Worm (Caenorhabditis elegans) whole organism, L2 larva: ENCODE data around the gene Y43F8C.17.

Experiments
- blmp-1 ChIP-seq: sonication (generic microtip); optimal IDR thresholded peaks from 2 replicates; lab custom pipeline; 2017; ENCODE audit warnings: missing genetic modification characterization, mild to moderate bottlenecking, missing compliant biosample characterization, antibody characterized with exemption, moderate library complexity; ENCODE audit not compliant: insufficient read depth
- dmd-4 ChIP-seq: sonication (generic microtip); optimal IDR thresholded peaks from 2 replicates; lab custom pipeline; 2017; ENCODE audit warnings: missing biosample characterization, missing genetic modification characterization
- egl-27 ChIP-seq: sonication (generic microtip); optimal IDR thresholded peaks from 3 replicates; lab custom pipeline; 2017; ENCODE audit warnings: missing biosample characterization, missing genetic modification reagents, missing genetic modification characterization
- elt-1 ChIP-seq: fragments of 150-350 bp; optimal IDR thresholded peaks from 2 replicates; lab custom pipeline; 2014; ENCODE audit warnings: missing biosample characterization, missing genetic modification characterization
- elt-3 ChIP-seq: sonication (generic microtip); optimal IDR thresholded peaks from 2 replicates; lab custom pipeline; 2017; ENCODE audit warnings: missing biosample characterization, missing genetic modification characterization
- fos-1 ChIP-seq: fragments of 150-350 bp; optimal IDR thresholded peaks from 2 replicates; lab custom pipeline; 2014; ENCODE audit warnings: missing biosample characterization, missing genetic modification characterization
- lin-13 ChIP-seq: fragments of 150-350 bp; optimal IDR thresholded peaks from 2 replicates; lab custom pipeline; 2014; ENCODE audit warnings: missing biosample characterization, missing genetic modification reagents, missing genetic modification characterization
- lin-39 ChIP-seq: fragments of 150-350 bp; optimal IDR thresholded peaks from 2 replicates; lab custom pipeline; 2014; ENCODE audit warnings: missing biosample characterization, missing genetic modification reagents, missing genetic modification characterization
- nhr-11 ChIP-seq: fragments of 150-350 bp; optimal IDR thresholded peaks from 2 replicates; lab custom pipeline; 2014; ENCODE audit warnings: missing biosample characterization, missing genetic modification characterization
- snpc-4 ChIP-seq: fragments of 150-350 bp; optimal IDR thresholded peaks from 2 replicates; lab custom pipeline; 2014; ENCODE audit warnings: missing biosample characterization, missing genetic modification characterization
- unc-62 ChIP-seq: fragments of 150-350 bp; optimal IDR thresholded peaks from 2 replicates; lab custom pipeline; 2014; ENCODE audit warnings: missing biosample characterization, missing genetic modification reagents, missing genetic modification characterization
- zag-1 ChIP-seq: fragments of 150-350 bp; optimal IDR thresholded peaks from 2 replicates; lab custom pipeline; 2014; ENCODE audit warnings: missing biosample characterization, missing genetic modification characterization

DNA sequence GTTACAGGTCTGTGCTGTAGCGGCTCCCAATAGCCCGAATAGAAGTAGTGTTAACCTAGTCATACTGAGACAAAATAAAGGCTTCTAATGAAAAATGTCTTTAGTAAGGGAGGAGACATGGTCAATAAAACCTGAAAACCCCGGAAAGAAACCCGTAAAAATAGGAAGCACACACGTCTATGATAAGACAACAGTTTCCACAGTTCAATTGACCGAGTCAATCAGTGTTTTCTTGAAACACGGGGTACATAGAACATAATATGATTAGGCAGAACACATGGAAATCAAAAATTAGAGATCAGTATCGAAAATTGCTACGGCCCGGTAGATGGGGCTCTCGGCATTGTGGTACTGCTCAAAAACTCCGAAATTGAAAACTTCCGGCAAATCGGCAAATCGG, 35.2 kb downstream of the Y43F8C.17 start, which contains the start of gene clec-49:
- TF ChIP-seq egl-27 (tag; lab: Kevin White, UChicago) = no peak
- TF ChIP-seq nhr-11 (tag; lab: Kevin White, UChicago) = no peak
- TF ChIP-seq lin-39 (tag; lab: Kevin White, UChicago) = no peak
- TF ChIP-seq lin-13 (GFP tag; lab: Kevin White, UChicago) = no peak
- TF ChIP-seq elt-3 (tag; lab: Kevin White, UChicago) = no peak
- no peak for TF ChIP-seq zag-1 (tag; lab: Kevin White, UChicago)
- TF ChIP-seq elt-1 = no peak
- no peak for TF ChIP-seq blmp-1
- no peak for TF ChIP-seq snpc-4 (tag; lab: Kevin White, UChicago)
- TF ChIP-seq dmd-4 = no peak
- TF ChIP-seq fos-1 (tag; lab: Kevin White, UChicago) = no peak
- no peak for TF ChIP-seq unc-62 (GFP tag; lab: Kevin White, UChicago)
